Worm (Caenorhabditis elegans) whole organism, young adult: ENCODE results near the gene C02H6.3.

Experiments used
- B0261.1 ChIP-seq: sonication (generic microtip); optimal IDR thresholded peaks from 2 replicates; lab custom pipeline; 2016; ENCODE audit warnings: mild to moderate bottlenecking, missing genetic modification characterization, moderate library complexity, missing compliant biosample characterization
- C06A6.2 ChIP-seq: fragments of 200-800 bp; sonication (Bioruptor generic); conservative IDR thresholded peaks from 2 replicates; pipeline ENCODE4 v1.3.6; 2022; ENCODE audit warnings: missing genetic modification characterization, missing compliant biosample characterization
- F22D6.2 ChIP-seq: sonication (generic microtip); optimal IDR thresholded peaks from 2 replicates; lab custom pipeline; 2016; ENCODE audit warnings: mild to moderate bottlenecking, missing genetic modification characterization, missing compliant biosample characterization
- F39B2.1 ChIP-seq: fragments of 200-800 bp; sonication (Bioruptor generic); IDR thresholded peaks from 2 replicates; pipeline ENCODE4 v1.3.6; 2022; ENCODE audit warnings: missing genetic modification reagents, missing genetic modification characterization, missing compliant biosample characterization
- F49E8.2 ChIP-seq: sonication (generic microtip); optimal IDR thresholded peaks from 3 replicates; lab custom pipeline; 2017; ENCODE audit warnings: missing genetic modification characterization, mild to moderate bottlenecking, missing compliant biosample characterization, antibody characterized with exemption, moderate library complexity; ENCODE audit not compliant: insufficient read depth
- K11D2.4 ChIP-seq: fragments of 200-800 bp; sonication (Bioruptor generic); IDR thresholded peaks from 2 replicates; pipeline ENCODE4 v1.3.6; 2022; ENCODE audit warnings: missing genetic modification reagents, missing genetic modification characterization, missing compliant biosample characterization
- K12H6.12 ChIP-seq: fragments of 200-800 bp; sonication (Bioruptor generic); optimal IDR thresholded peaks from 2 replicates; lab custom pipeline; 2018; ENCODE audit warnings: mild to moderate bottlenecking, missing genetic modification characterization, missing compliant biosample characterization
- Y53F4B.3 ChIP-seq: fragments of 200-800 bp; sonication (Bioruptor generic); IDR thresholded peaks from 2 replicates; pipeline ENCODE4 v1.3.6; 2022; ENCODE audit warnings: missing genetic modification reagents, missing genetic modification characterization, missing compliant biosample characterization
- Y53G8AR.9 ChIP-seq: fragments of 200-800 bp; sonication (Bioruptor generic); conservative IDR thresholded peaks from 2 replicates; pipeline ENCODE4 v1.3.6; 2022; ENCODE audit warnings: missing genetic modification reagents, missing genetic modification characterization, missing compliant biosample characterization
- Y56A3A.18 ChIP-seq: fragments of 200-800 bp; sonication (Bioruptor generic); IDR thresholded peaks from 2 replicates; pipeline ENCODE4 v1.3.6; 2022; ENCODE audit warnings: missing genetic modification reagents, missing genetic modification characterization, missing compliant biosample characterization
- Y67H2A.10 ChIP-seq: fragments of 200-800 bp; sonication (Bioruptor generic); conservative IDR thresholded peaks from 2 replicates; pipeline ENCODE4 v1.3.6; 2022; ENCODE audit warnings: missing genetic modification reagents, missing genetic modification characterization, missing compliant biosample characterization
- ZK185.1 ChIP-seq: sonication (generic microtip); optimal IDR thresholded peaks from 2 replicates; lab custom pipeline; 2016; ENCODE audit warnings: mild to moderate bottlenecking, missing genetic modification characterization, missing compliant biosample characterization; ENCODE audit not compliant: poor library complexity, severe bottlenecking
- ama-1 ChIP-seq, 3 experiments: fragments of 150-350 bp in 1 of 3; sonication (generic microtip) in 2 of 3; optimal IDR thresholded peaks; 2 replicates each; lab custom pipeline; 2014 to 2018; ENCODE audit warnings: missing biosample characterization in 2 of 3, missing genetic modification characterization in 2 of 3, missing genetic modification reagents in 2 of 3
- aptf-2 ChIP-seq: fragments of 200-800 bp; sonication (Bioruptor generic); conservative IDR thresholded peaks from 2 replicates; pipeline ENCODE4 v1.3.6; 2022; ENCODE audit warnings: missing genetic modification reagents, missing genetic modification characterization, missing compliant biosample characterization
- aptf-3 ChIP-seq: fragments of 200-800 bp; sonication (Bioruptor generic); IDR thresholded peaks from 2 replicates; pipeline ENCODE4 v1.3.6; 2022; ENCODE audit warnings: missing genetic modification characterization, missing compliant biosample characterization
- attf-6 ChIP-seq: fragments of 200-800 bp; sonication (Bioruptor generic); IDR thresholded peaks from 2 replicates; pipeline ENCODE4 v1.3.6; 2022; ENCODE audit warnings: missing genetic modification reagents, missing genetic modification characterization, missing compliant biosample characterization
- cebp-1 ChIP-seq, 2 experiments: fragments of 200-800 bp in 1 of 2; sonication (Bioruptor generic) in 1 of 2; sonication (generic microtip) in 1 of 2; IDR thresholded peaks in 1 of 2; optimal IDR thresholded peaks in 1 of 2; 2 replicates each; pipeline versions ENCODE4 v1.3.6 to Lab custom; 2017 to 2022; ENCODE audit warnings: missing compliant biosample characterization in 2 of 2, missing genetic modification characterization in 2 of 2, mild to moderate bottlenecking in 1 of 2, missing genetic modification reagents in 1 of 2, moderate library complexity in 1 of 2
- ceh-27 ChIP-seq: fragments of 200-800 bp; sonication (Bioruptor generic); optimal IDR thresholded peaks from 2 replicates; lab custom pipeline; 2018; ENCODE audit warnings: mild to moderate bottlenecking, missing genetic modification characterization, moderate library complexity, missing compliant biosample characterization
- ceh-40 ChIP-seq: fragments of 200-800 bp; sonication (Bioruptor generic); IDR thresholded peaks from 2 replicates; pipeline ENCODE4 v1.3.6; 2022; ENCODE audit warnings: missing genetic modification characterization, missing compliant biosample characterization
- ceh-79 ChIP-seq: sonication (generic microtip); optimal IDR thresholded peaks from 2 replicates; lab custom pipeline; 2017; ENCODE audit warnings: mild to moderate bottlenecking, missing genetic modification characterization, missing compliant biosample characterization
- chd-7 ChIP-seq: sonication (generic microtip); optimal IDR thresholded peaks from 2 replicates; lab custom pipeline; 2016; ENCODE audit warnings: mild to moderate bottlenecking, missing genetic modification characterization, moderate library complexity, missing compliant biosample characterization
- die-1 ChIP-seq: sonication (generic microtip); optimal IDR thresholded peaks from 2 replicates; lab custom pipeline; 2016; ENCODE audit warnings: missing genotype, mild to moderate bottlenecking, missing genetic modification characterization, missing compliant biosample characterization
- efl-1 ChIP-seq: fragments of 150-350 bp; optimal IDR thresholded peaks from 2 replicates; lab custom pipeline; 2014; ENCODE audit warnings: missing biosample characterization, missing genetic modification reagents, missing genetic modification characterization
- egl-44 ChIP-seq: fragments of 200-800 bp; sonication (Bioruptor generic); IDR thresholded peaks from 2 replicates; pipeline ENCODE4 v1.3.6; 2022; ENCODE audit warnings: missing genetic modification reagents, missing genetic modification characterization, missing compliant biosample characterization
- ekl-4 ChIP-seq: fragments of 200-800 bp; sonication (Bioruptor generic); IDR thresholded peaks from 2 replicates; pipeline ENCODE4 v1.3.6; 2022; ENCODE audit warnings: missing genetic modification reagents, missing genetic modification characterization, missing compliant biosample characterization
- ets-4 ChIP-seq: fragments of 200-800 bp; sonication (Bioruptor generic); optimal IDR thresholded peaks from 2 replicates; lab custom pipeline; 2018; ENCODE audit warnings: mild to moderate bottlenecking, missing genetic modification characterization, missing compliant biosample characterization
- fkh-3 ChIP-seq: sonication (generic microtip); optimal IDR thresholded peaks from 2 replicates; lab custom pipeline; 2016; ENCODE audit warnings: mild to moderate bottlenecking, missing genetic modification characterization, missing compliant biosample characterization
- hlh-26 ChIP-seq: fragments of 200-800 bp; sonication (Bioruptor generic); conservative IDR thresholded peaks from 2 replicates; pipeline ENCODE4 v1.3.6; 2022; ENCODE audit warnings: missing genetic modification reagents, missing genetic modification characterization, missing compliant biosample characterization
- lin-26 ChIP-seq: fragments of 200-800 bp; sonication (Bioruptor generic); IDR thresholded peaks from 2 replicates; pipeline ENCODE4 v1.3.6; 2022; ENCODE audit warnings: missing genetic modification reagents, missing genetic modification characterization, missing compliant biosample characterization
- lin-54 ChIP-seq: fragments of 200-800 bp; sonication (Bioruptor generic); optimal IDR thresholded peaks from 2 replicates; lab custom pipeline; 2018; ENCODE audit warnings: mild to moderate bottlenecking, missing genetic modification characterization, missing compliant biosample characterization
- madf-10 ChIP-seq: sonication (generic microtip); optimal IDR thresholded peaks from 2 replicates; lab custom pipeline; 2016; ENCODE audit warnings: mild to moderate bottlenecking, missing genetic modification characterization, missing compliant biosample characterization
- madf-3 ChIP-seq: fragments of 200-800 bp; sonication (Bioruptor generic); IDR thresholded peaks from 2 replicates; pipeline ENCODE4 v1.3.6; 2022; ENCODE audit warnings: missing genetic modification reagents, missing genetic modification characterization, missing compliant biosample characterization
- madf-6 ChIP-seq: fragments of 200-800 bp; sonication (Bioruptor generic); IDR thresholded peaks from 2 replicates; pipeline ENCODE4 v1.3.6; 2022; ENCODE audit warnings: missing genetic modification reagents, missing genetic modification characterization, missing compliant biosample characterization
- madf-8 ChIP-seq: fragments of 200-800 bp; sonication (Bioruptor generic); conservative IDR thresholded peaks from 2 replicates; pipeline ENCODE4 v1.3.6; 2022; ENCODE audit warnings: missing genetic modification reagents, missing genetic modification characterization, missing compliant biosample characterization
- nfya-1 ChIP-seq: sonication (generic microtip); optimal IDR thresholded peaks from 2 replicates; lab custom pipeline; 2017; ENCODE audit warnings: antibody characterized with exemption, missing compliant biosample characterization, missing genetic modification characterization, borderline replicate concordance; ENCODE audit not compliant: insufficient read depth
- nhr-179 ChIP-seq: sonication (generic microtip); optimal IDR thresholded peaks from 2 replicates; lab custom pipeline; 2016; ENCODE audit warnings: mild to moderate bottlenecking, missing genetic modification characterization, missing compliant biosample characterization
- pbrm-1 ChIP-seq: fragments of 200-800 bp; sonication (Bioruptor generic); IDR thresholded peaks from 2 replicates; pipeline ENCODE4 v1.3.6; 2022; ENCODE audit warnings: missing genetic modification reagents, missing genetic modification characterization, missing compliant biosample characterization
- snpc-3.4 ChIP-seq: sonication (generic microtip); optimal IDR thresholded peaks from 2 replicates; lab custom pipeline; 2017; ENCODE audit warnings: missing genetic modification characterization, mild to moderate bottlenecking, missing compliant biosample characterization, antibody characterized with exemption, moderate library complexity, missing genotype, missing genetic modification reagents
- somi-1 ChIP-seq: fragments of 200-800 bp; sonication (Bioruptor generic); optimal IDR thresholded peaks from 2 replicates; lab custom pipeline; 2018; ENCODE audit warnings: mild to moderate bottlenecking, missing genetic modification characterization, missing compliant biosample characterization
- sptf-2 ChIP-seq: fragments of 200-800 bp; sonication (Bioruptor generic); optimal IDR thresholded peaks from 2 replicates; lab custom pipeline; 2018; ENCODE audit warnings: mild to moderate bottlenecking, missing genetic modification characterization, missing compliant biosample characterization
- zim-3 ChIP-seq: sonication (generic microtip); optimal IDR thresholded peaks from 2 replicates; lab custom pipeline; 2017; ENCODE audit warnings: mild to moderate bottlenecking, missing genetic modification characterization, moderate library complexity, missing compliant biosample characterization
- ztf-3 ChIP-seq: fragments of 200-800 bp; sonication (Bioruptor generic); optimal IDR thresholded peaks from 2 replicates; lab custom pipeline; 2018; ENCODE audit warnings: mild to moderate bottlenecking, missing genetic modification characterization, missing compliant biosample characterization

The C02H6.3 gene

DNA sequence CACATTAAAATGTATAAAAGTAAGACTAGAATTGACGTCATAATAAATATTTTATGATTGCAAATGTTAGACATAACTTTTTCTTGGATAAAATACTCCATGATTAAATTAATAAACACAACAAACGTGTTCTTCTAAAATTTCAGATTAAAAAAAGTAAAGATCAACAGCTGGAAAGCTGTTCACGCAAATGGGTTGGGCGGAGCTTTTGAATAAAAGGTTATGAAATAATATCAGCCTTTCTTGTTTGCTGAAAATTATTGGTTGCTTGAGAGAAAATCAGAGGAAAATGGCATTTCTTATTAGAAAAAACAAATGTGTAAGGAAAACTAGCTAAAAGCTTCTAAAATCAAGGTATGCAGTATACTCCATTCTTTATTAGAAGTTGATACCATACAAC, at the start of gene C02H6.3:
Gene C02H6.3, minus strand, starts transcription at position 101 of the 400 bp plus-strand sequence.
- TF ChIP-seq lin-54 (GFP tag; lab: Kevin White, UChicago) (no peak), ceh-40 (GFP tag; lab: Robert Waterston, UW) (no peak), F49E8.2 (no peak)

- TF ChIP-seq Y67H2A.10 (GFP tag; lab: Robert Waterston, UW) (no peak), cebp-1 (GFP tag; IDR thresholded peaks at IDR 0.05; lab: Robert Waterston, UW) (0 out of 2 replicates have a peak, but pooled peaks have one; percentile 21), cebp-1 (tag; optimal IDR thresholded peaks at IDR 0.05; lab: Kevin White, UChicago) (no peak), zim-3 (tag; lab: Kevin White, UChicago) (no peak), hlh-26 (no peak), aptf-2 (GFP tag; lab: Robert Waterston, UW) (no peak), madf-3 (GFP tag; lab: Robert Waterston, UW) (0 out of 2 replicates have a peak, but pooled peaks have one; percentile 24), egl-44 (no peak), K12H6.12 (tag; lab: Kevin White, UChicago) (no peak), snpc-3.4 (tag; lab: Kevin White, UChicago) (no peak), ceh-27 (GFP tag; lab: Kevin White, UChicago) (no peak), somi-1 (GFP tag; lab: Kevin White, UChicago) (peak; percentile 4), C06A6.2 (GFP tag; lab: Robert Waterston, UW) (no peak), pbrm-1 (GFP tag; lab: Robert Waterston, UW) (no peak), B0261.1 (tag; lab: Kevin White, UChicago) (no peak), madf-6 (0 out of 2 replicates have a peak, but pooled peaks have one; percentile 32), chd-7 (peak; percentile 32), madf-8 (GFP tag; lab: Robert Waterston, UW) (no peak), F39B2.1 (GFP tag; lab: Robert Waterston, UW) (no peak), Y56A3A.18 (GFP tag; lab: Robert Waterston, UW) (no peak), ZK185.1 (tag; lab: Kevin White, UChicago) (peak; percentile 65), ekl-4 (no peak), ceh-79 (tag; lab: Kevin White, UChicago) (no peak), nhr-179 (tag; lab: Kevin White, UChicago) (no peak), attf-6 (GFP tag; lab: Robert Waterston, UW) (no peak), aptf-3 (GFP tag; lab: Robert Waterston, UW) (no peak), lin-26 (GFP tag; lab: Robert Waterston, UW) (peak; percentile 9; the same call in 1 of the 2 replicates), madf-10 (tag; lab: Kevin White, UChicago) (no peak), K11D2.4 (GFP tag; lab: Robert Waterston, UW) (no peak), fkh-3 (tag; lab: Kevin White, UChicago) (peak; percentile 12), ztf-3 (no peak), Y53F4B.3 (GFP tag; lab: Robert Waterston, UW) (no peak), Y53G8AR.9 (GFP tag; lab: Robert Waterston, UW) (peak; percentile 34; the same call in 1 of the 2 replicates), efl-1 (GFP tag; lab: Kevin White, UChicago) (no peak), ama-1 (optimal IDR thresholded peaks at IDR 0.05; lab: Kevin White, UChicago) (peak; percentile 74), ama-1 (GFP tag; optimal IDR thresholded peaks at IDR 0.05; lab: Kevin White, UChicago) (no peak), sptf-2 (GFP tag; lab: Kevin White, UChicago) (no peak), F22D6.2 (no peak), ets-4 (GFP tag; lab: Kevin White, UChicago) (no peak), die-1 (tag; lab: Kevin White, UChicago) (peak; percentile 19), nfya-1 (tag; lab: Kevin White, UChicago) (no peak)
- TF ChIP-seq, all 124 proteins: peak for 11
These were observed 49.3 kb upstream of the C02H6.3 start for ce11 chrV:7436911-7437310.
